Fruit fly (Drosophila melanogaster): ENCODE measurements around the gene Nrx-1.

The Nrx-1 gene

DNA sequence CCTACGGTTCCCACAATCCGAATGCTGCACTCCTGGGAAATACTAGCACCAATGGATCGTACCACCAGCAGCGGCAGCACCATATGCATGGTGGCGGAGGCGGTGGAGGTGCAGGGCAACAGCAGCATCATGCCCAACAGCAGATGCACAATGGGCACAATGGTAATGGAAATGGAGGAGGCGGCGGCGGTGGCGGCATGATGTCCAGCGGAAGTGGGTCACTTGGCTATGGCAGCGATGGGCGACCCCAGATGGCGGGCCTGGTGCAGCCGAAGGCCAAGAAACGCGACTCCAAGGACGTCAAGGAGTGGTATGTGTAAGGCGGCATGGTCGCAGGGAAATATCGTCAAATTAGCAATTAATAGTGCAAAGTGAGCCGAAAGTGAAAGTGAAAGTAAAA, 15.2 kb downstream of the Nrx-1 start:
- TF ChIP-seq Ets65A (GFP tag) (peak; percentile 92), BtbVII (GFP tag; optimal IDR thresholded peaks at IDR 0.05) (no peak)

DNA sequence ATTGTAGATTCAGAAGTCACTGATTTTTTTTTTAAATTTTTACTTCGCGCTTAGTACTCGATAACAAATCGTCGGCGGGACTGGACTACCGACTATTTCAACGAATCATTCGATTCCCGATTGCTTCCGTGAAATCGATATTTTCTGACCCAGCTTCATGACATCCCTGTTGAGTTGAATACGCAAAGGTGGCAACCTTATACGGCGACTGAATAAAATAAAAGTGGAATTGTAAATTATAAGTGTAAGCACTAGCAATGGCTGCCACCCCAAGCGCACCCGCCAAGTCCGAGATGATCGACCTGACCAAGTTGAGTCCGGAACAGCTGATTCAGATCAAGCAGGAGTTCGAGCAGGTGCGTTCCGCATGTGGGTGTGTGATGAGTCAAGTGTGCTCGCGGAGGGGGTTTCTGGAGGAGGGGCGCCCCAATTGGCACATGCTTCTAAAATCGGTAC, 18.8 kb downstream of the Nrx-1 start, which contains the start of gene Pfdn5:
TSS of gene Pfdn5 (plus strand) at position 3 of the 456 bp plus-strand sequence.
- no peak for TF ChIP-seq CG2889 (GFP tag; IDR thresholded peaks at IDR 0.05)
- peak; percentile 98 for TF ChIP-seq MESR4 (GFP tag; optimal IDR thresholded peaks at IDR 0.05)
- TF ChIP-seq CG10209 (GFP tag; optimal IDR thresholded peaks at IDR 0.05): no peak
- peak; percentile 72 for TF ChIP-seq CG12659 (GFP tag; optimal IDR thresholded peaks at IDR 0.05)
- TF ChIP-seq trem (tag; optimal IDR thresholded peaks at IDR 0.05): peak; percentile 78
- TF ChIP-seq CG13424 (tag; optimal IDR thresholded peaks at IDR 0.05): no peak
- TF ChIP-seq kni (GFP tag; optimal IDR thresholded peaks at IDR 0.05): no peak
- 0 out of 2 replicates have a peak, but pooled peaks have one; percentile 15 for TF ChIP-seq CG3847 (GFP tag; IDR thresholded peaks at IDR 0.05)
- TF ChIP-seq wdn (GFP tag; IDR thresholded peaks at IDR 0.05): no peak
- TF ChIP-seq CG33557 (GFP tag; optimal IDR thresholded peaks at IDR 0.05): no peak
- TF ChIP-seq NFAT (GFP tag; IDR thresholded peaks at IDR 0.05): no peak
- peak; percentile 86 for TF ChIP-seq hb (GFP tag; IDR thresholded peaks at IDR 0.05; ENCODE audit: partially characterized antibody)
- TF ChIP-seq Oli (tag; optimal IDR thresholded peaks at IDR 0.05): no peak
- TF ChIP-seq H2.0 (GFP tag; IDR thresholded peaks at IDR 0.05): no peak
- TF ChIP-seq knrl (GFP tag; IDR thresholded peaks at IDR 0.05; ENCODE audit: partially characterized antibody): peak; percentile 70
- TF ChIP-seq D19A (tag; optimal IDR thresholded peaks at IDR 0.05): no peak
- TF ChIP-seq CG10366 (GFP tag; IDR thresholded peaks at IDR 0.05): no peak
- TF ChIP-seq lola (GFP tag; optimal IDR thresholded peaks at IDR 0.05): no peak
- TF ChIP-seq oc (tag; optimal IDR thresholded peaks at IDR 0.05): no peak
- TF ChIP-seq CG2129 (GFP tag; IDR thresholded peaks at IDR 0.05; ENCODE audit: partially characterized antibody): peak; percentile 30; the same call in 1 of the 2 replicates
- peak; percentile 89 for TF ChIP-seq CG7963 (GFP tag; IDR thresholded peaks at IDR 0.05; ENCODE audit: partially characterized antibody)
- TF ChIP-seq grau (tag; optimal IDR thresholded peaks at IDR 0.05): no peak
- TF ChIP-seq CG17802 (tag; optimal IDR thresholded peaks at IDR 0.05): no peak
- peak; percentile 89 for TF ChIP-seq MBD-R2 (GFP tag; IDR thresholded peaks at IDR 0.05)
- no peak for TF ChIP-seq CG1647 (GFP tag; optimal IDR thresholded peaks at IDR 0.05)
- no peak for TF ChIP-seq CG10431 (GFP tag; optimal IDR thresholded peaks at IDR 0.05)
- TF ChIP-seq Vsx1 (GFP tag; optimal IDR thresholded peaks at IDR 0.05): no peak
- TF ChIP-seq CG8281 (tag; optimal IDR thresholded peaks at IDR 0.05): no peak
- TF ChIP-seq Neu2 (GFP tag; optimal IDR thresholded peaks at IDR 0.05; ENCODE audit: borderline replicate concordance): no peak
- TF ChIP-seq ftz-f1 (GFP tag; optimal IDR thresholded peaks at IDR 0.05): peak; percentile 16
- TF ChIP-seq rib (GFP tag; IDR thresholded peaks at IDR 0.05): 0 out of 2 replicates have a peak, but pooled peaks have one; percentile 37
- TF ChIP-seq bsh (GFP tag; optimal IDR thresholded peaks at IDR 0.05): no peak
- TF ChIP-seq ato (GFP tag; IDR thresholded peaks at IDR 0.05; ENCODE audit: partially characterized antibody): peak; percentile 91
- TF ChIP-seq Doc3 (GFP tag; IDR thresholded peaks at IDR 0.05; ENCODE audit: partially characterized antibody): peak; percentile 62; the same call in 2 of the 3 replicates
- peak; percentile 98 for TF ChIP-seq Dref (GFP tag; IDR thresholded peaks at IDR 0.05)
- TF ChIP-seq caup (GFP tag; optimal IDR thresholded peaks at IDR 0.05; ENCODE audit: severe bottlenecking): no peak
- peak; percentile 93 for TF ChIP-seq HLH4C (GFP tag; IDR thresholded peaks at IDR 0.05; ENCODE audit: partially characterized antibody)
- TF ChIP-seq CG2875 (GFP tag; optimal IDR thresholded peaks at IDR 0.05): no peak
- TF ChIP-seq crc (GFP tag; optimal IDR thresholded peaks at IDR 0.05): no peak
- no peak for TF ChIP-seq CG18764 (GFP tag; optimal IDR thresholded peaks at IDR 0.05)
- no peak for TF ChIP-seq p53 (GFP tag; optimal IDR thresholded peaks at IDR 0.05)
- no peak for TF ChIP-seq nau (GFP tag; optimal IDR thresholded peaks at IDR 0.05)
- no peak for TF ChIP-seq tup (GFP tag; optimal IDR thresholded peaks at IDR 0.05)
- TF ChIP-seq CG32772 (GFP tag; IDR thresholded peaks at IDR 0.05): no peak
- TF ChIP-seq esg (GFP tag; conservative IDR thresholded peaks at IDR 0.05): no peak

Measured in whole organism, embryonic.